Fruit fly (Drosophila melanogaster): Measurements from ENCODE around the gene GCS2alpha.

- TF ChIP-seq CG7101 (tag; optimal IDR thresholded peaks at IDR 0.05) (no peak), pad (GFP tag; optimal IDR thresholded peaks at IDR 0.05) (no peak), CG12768 (GFP tag; optimal IDR thresholded peaks at IDR 0.05) (no peak), cic (GFP tag; optimal IDR thresholded peaks at IDR 0.05) (no peak), Hr96 (GFP tag; optimal IDR thresholded peaks at IDR 0.05) (no peak), CG7045 (GFP tag; optimal IDR thresholded peaks at IDR 0.05) (no peak), Clk (GFP tag; optimal IDR thresholded peaks at IDR 0.05) (no peak), CG14711 (tag; optimal IDR thresholded peaks at IDR 0.05) (no peak), ovo (GFP tag; optimal IDR thresholded peaks at IDR 0.05) (no peak), bab1 (GFP tag; optimal IDR thresholded peaks at IDR 0.05) (no peak), CG11617 (GFP tag; optimal IDR thresholded peaks at IDR 0.05) (no peak), cnc (optimal IDR thresholded peaks at IDR 0.05) (no peak)
These were observed 42.2 kb downstream of the GCS2alpha start for dm6 chrX:21562844-21563243.
